Worm (Caenorhabditis elegans): ENCODE measurements around the gene F35C11.2.

DNA sequence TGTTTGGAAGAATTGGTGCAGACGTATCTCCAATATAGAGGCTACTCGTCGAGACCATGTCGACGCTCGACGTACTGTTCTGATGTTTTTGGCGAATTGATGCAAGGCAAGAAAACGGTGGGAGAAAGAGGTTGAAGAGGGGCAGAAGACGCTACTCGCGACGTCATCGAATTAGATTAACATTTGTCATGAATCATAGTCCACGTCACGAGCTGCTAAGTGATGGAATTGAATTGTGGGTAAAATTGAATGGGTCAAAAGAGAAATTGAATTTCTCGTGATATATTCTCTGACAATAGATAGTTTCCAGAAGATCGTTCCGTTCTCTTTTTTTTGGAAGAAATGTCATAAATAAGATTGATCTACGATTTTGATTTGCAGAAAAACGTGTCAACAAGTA lies 11.0 kb upstream of the F35C11.2 start:
- no peak for TF ChIP-seq him-1 (tag; optimal IDR thresholded peaks at IDR 0.05)
- TF ChIP-seq dao-5 (tag; optimal IDR thresholded peaks at IDR 0.05): no peak

Measured in whole organism, L4/young adult.